Worm (Caenorhabditis elegans) whole organism, L3 larva: ENCODE data around the gene B0304.2.

ENCODE experiments used
- R02D3.7 ChIP-seq: fragments of 150-350 bp; optimal IDR thresholded peaks from 2 replicates; lab custom pipeline; 2014; ENCODE audit warnings: missing biosample characterization, missing genetic modification characterization
- ZK546.5 ChIP-seq: sonication (generic microtip); optimal IDR thresholded peaks from 2 replicates; lab custom pipeline; 2017; ENCODE audit warnings: missing biosample characterization, missing genetic modification characterization
- ama-1 ChIP-seq: fragments of 150-350 bp; optimal IDR thresholded peaks from 2 replicates; lab custom pipeline; 2018
- ceh-16 ChIP-seq: sonication (generic microtip); optimal IDR thresholded peaks from 2 replicates; lab custom pipeline; 2017; ENCODE audit warnings: missing biosample characterization, missing genetic modification characterization
- ceh-28 ChIP-seq: fragments of 150-350 bp; optimal IDR thresholded peaks from 2 replicates; lab custom pipeline; 2014; ENCODE audit warnings: missing biosample characterization, missing genetic modification reagents, missing genetic modification characterization
- ceh-9 ChIP-seq: sonication (generic microtip); optimal IDR thresholded peaks from 2 replicates; lab custom pipeline; 2018; ENCODE audit warnings: missing biosample characterization, missing genetic modification characterization
- egl-27 ChIP-seq: sonication (generic microtip); optimal IDR thresholded peaks from 4 replicates; lab custom pipeline; 2017; ENCODE audit warnings: missing biosample characterization, missing genetic modification reagents, missing genetic modification characterization
- elt-1 ChIP-seq: fragments of 150-350 bp; optimal IDR thresholded peaks from 2 replicates; lab custom pipeline; 2014; ENCODE audit warnings: missing biosample characterization, missing genetic modification characterization
- elt-2 ChIP-seq: sonication (generic microtip); optimal IDR thresholded peaks from 2 replicates; lab custom pipeline; 2016; ENCODE audit warnings: missing genetic modification reagents, mild to moderate bottlenecking, missing genetic modification characterization, missing compliant biosample characterization
- elt-3 ChIP-seq, 3 experiments: fragments of 150-350 bp in 1 of 3; sonication (generic microtip) in 2 of 3; optimal IDR thresholded peaks; 2 replicates in 2 of 3; 4 replicates in 1 of 3; lab custom pipeline; 2014 to 2017; ENCODE audit warnings: missing biosample characterization in 3 of 3, missing genetic modification characterization in 3 of 3
- eor-1 ChIP-seq, 2 experiments: fragments of 150-350 bp; optimal IDR thresholded peaks; 2 replicates each; lab custom pipeline; 2014 to 2018; ENCODE audit warnings: missing biosample characterization in 2 of 2, missing genetic modification characterization in 2 of 2
- fkh-2 ChIP-seq: fragments of 150-350 bp; optimal IDR thresholded peaks from 2 replicates; lab custom pipeline; 2014; ENCODE audit warnings: missing biosample characterization, missing genetic modification reagents, missing genetic modification characterization
- fos-1 ChIP-seq: fragments of 150-350 bp; optimal IDR thresholded peaks from 2 replicates; lab custom pipeline; 2014; ENCODE audit warnings: missing biosample characterization, missing genetic modification characterization
- hmg-11 ChIP-seq: sonication (generic microtip); optimal IDR thresholded peaks from 2 replicates; lab custom pipeline; 2016; ENCODE audit warnings: missing genetic modification characterization, missing compliant biosample characterization
- jun-1 ChIP-seq: fragments of 150-350 bp; optimal IDR thresholded peaks from 2 replicates; lab custom pipeline; 2014; ENCODE audit warnings: missing biosample characterization, missing genetic modification reagents, missing genetic modification characterization
- lin-39 ChIP-seq: fragments of 150-350 bp; optimal IDR thresholded peaks from 2 replicates; lab custom pipeline; 2018; ENCODE audit warnings: missing biosample characterization, missing genetic modification reagents, missing genetic modification characterization
- lsy-12 ChIP-seq: sonication (generic microtip); optimal IDR thresholded peaks from 2 replicates; lab custom pipeline; 2016; ENCODE audit warnings: mild to moderate bottlenecking, missing genetic modification characterization, missing compliant biosample characterization
- mml-1 ChIP-seq: fragments of 150-350 bp; sonication (generic microtip); optimal IDR thresholded peaks from 3 replicates; lab custom pipeline; 2014; ENCODE audit warnings: missing biosample characterization, missing genetic modification characterization
- nhr-11 ChIP-seq: fragments of 150-350 bp; optimal IDR thresholded peaks from 2 replicates; lab custom pipeline; 2014; ENCODE audit warnings: missing biosample characterization, missing genetic modification characterization
- nhr-12 ChIP-seq: fragments of 150-350 bp; optimal IDR thresholded peaks from 2 replicates; lab custom pipeline; 2014; ENCODE audit warnings: missing biosample characterization, missing genetic modification characterization
- nhr-23 ChIP-seq: fragments of 150-350 bp; optimal IDR thresholded peaks from 2 replicates; lab custom pipeline; 2014; ENCODE audit warnings: missing biosample characterization, missing genetic modification reagents, missing genetic modification characterization
- nhr-237 ChIP-seq: fragments of 150-350 bp; optimal IDR thresholded peaks from 2 replicates; lab custom pipeline; 2014; ENCODE audit warnings: missing biosample characterization, missing genetic modification characterization
- nhr-25 ChIP-seq: sonication (generic microtip); optimal IDR thresholded peaks from 2 replicates; lab custom pipeline; 2017; ENCODE audit warnings: missing biosample characterization, missing genetic modification characterization
- nhr-43 ChIP-seq: sonication (generic microtip); optimal IDR thresholded peaks from 2 replicates; lab custom pipeline; 2016; ENCODE audit warnings: mild to moderate bottlenecking, missing genetic modification characterization, missing compliant biosample characterization; ENCODE audit not compliant: poor library complexity, severe bottlenecking
- nhr-67 ChIP-seq: fragments of 150-350 bp; optimal IDR thresholded peaks from 2 replicates; lab custom pipeline; 2014; ENCODE audit warnings: missing biosample characterization, missing genetic modification characterization
- pha-4 ChIP-seq: fragments of 150-350 bp; optimal IDR thresholded peaks from 2 replicates; lab custom pipeline; 2014; ENCODE audit warnings: missing biosample characterization, missing genetic modification reagents, missing genetic modification characterization
- pqm-1 ChIP-seq: fragments of 150-350 bp; optimal IDR thresholded peaks from 2 replicates; lab custom pipeline; 2017; ENCODE audit warnings: missing biosample characterization, missing genetic modification characterization, inconsistent platforms
- sea-2 ChIP-seq: fragments of 150-350 bp; sonication (generic microtip); optimal IDR thresholded peaks from 4 replicates; lab custom pipeline; 2014; ENCODE audit warnings: missing biosample characterization, missing genetic modification reagents, missing genetic modification characterization
- skn-1 ChIP-seq: fragments of 150-350 bp; optimal IDR thresholded peaks from 2 replicates; lab custom pipeline; 2014; ENCODE audit warnings: missing biosample characterization, missing genetic modification characterization
- snpc-4 ChIP-seq: fragments of 150-350 bp; optimal IDR thresholded peaks from 2 replicates; lab custom pipeline; 2014; ENCODE audit warnings: missing biosample characterization, missing genetic modification characterization
- unc-39 ChIP-seq: sonication (generic microtip); optimal IDR thresholded peaks from 4 replicates; lab custom pipeline; 2017; ENCODE audit warnings: missing biosample characterization, missing genetic modification characterization
- zag-1 ChIP-seq: fragments of 150-350 bp; optimal IDR thresholded peaks from 2 replicates; lab custom pipeline; 2014; ENCODE audit warnings: missing biosample characterization, missing genetic modification characterization
- ztf-11 ChIP-seq: fragments of 150-350 bp; optimal IDR thresholded peaks from 2 replicates; lab custom pipeline; 2014; ENCODE audit warnings: missing biosample characterization, missing genetic modification characterization
- ztf-4 ChIP-seq: fragments of 150-350 bp; optimal IDR thresholded peaks from 2 replicates; lab custom pipeline; 2014; ENCODE audit warnings: missing biosample characterization, missing genetic modification characterization

B0304.2 gene

DNA sequence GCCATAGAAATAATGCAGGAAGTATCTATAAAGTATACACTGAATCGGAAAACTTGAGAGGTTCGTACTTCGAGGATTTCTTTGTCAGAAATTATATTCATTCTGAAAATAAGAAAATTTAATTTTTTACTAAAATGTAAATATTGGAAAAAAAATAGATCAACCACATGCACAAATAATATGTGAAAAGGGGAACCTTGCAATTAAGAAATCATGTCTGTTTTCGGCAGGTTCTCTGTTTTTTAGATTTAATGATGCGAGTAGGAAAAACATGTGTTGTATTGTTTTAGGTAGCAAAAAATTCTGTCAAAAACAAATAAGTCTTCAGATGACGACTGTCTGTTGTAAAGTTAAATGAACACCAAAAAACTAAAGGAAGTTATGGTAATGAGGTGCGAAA, 13.7 kb downstream of the B0304.2 start, which contains the start of gene sra-33:
Gene sra-33, minus strand, starts transcription at position 101 of the 400 bp plus-strand sequence.
- TF ChIP-seq nhr-43 (tag; lab: Kevin White, UChicago), result no peak
- TF ChIP-seq ama-1, result no peak
- TF ChIP-seq nhr-23, result no peak
- no peak for TF ChIP-seq ceh-9
- TF ChIP-seq elt-3 (tag; optimal IDR thresholded peaks at IDR 0.05; lab: Kevin White, UChicago), result no peak
- TF ChIP-seq pha-4 (tag; lab: Kevin White, UChicago), result no peak
- TF ChIP-seq lsy-12 (tag; lab: Kevin White, UChicago), result no peak
- TF ChIP-seq snpc-4 (tag; lab: Kevin White, UChicago), result no peak
- no peak for TF ChIP-seq lin-39 (tag; lab: Kevin White, UChicago)
- TF ChIP-seq ceh-16 (tag; lab: Kevin White, UChicago), result no peak
- TF ChIP-seq hmg-11 (tag; lab: Kevin White, UChicago), result no peak
- TF ChIP-seq nhr-11, result no peak

DNA sequence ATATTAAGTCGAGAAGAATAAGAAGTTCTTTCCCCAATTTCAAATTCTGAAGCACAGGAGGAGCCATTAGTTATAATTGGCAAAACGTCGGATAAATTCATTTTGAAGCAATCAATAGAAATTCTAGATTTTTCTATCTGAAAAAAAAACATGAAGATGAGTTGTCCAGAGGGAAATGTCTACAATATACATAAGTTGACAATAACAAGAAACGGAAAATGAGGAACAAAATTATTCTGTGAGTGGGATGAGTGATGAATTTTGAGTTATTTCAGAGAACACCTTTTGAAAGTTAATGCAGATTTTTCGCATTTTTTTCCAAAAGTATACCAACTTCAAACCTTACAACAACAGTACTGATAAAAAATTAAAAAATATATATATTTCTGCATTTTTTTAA, 17.2 kb downstream of the B0304.2 start, which contains the start of gene sra-36:
Gene sra-36, minus strand, starts transcription at position 101 of the 400 bp plus-strand sequence.
- TF ChIP-seq ZK546.5 (tag; lab: Kevin White, UChicago) (no peak), unc-39 (no peak), ceh-16 (tag; lab: Kevin White, UChicago) (no peak)
- TF ChIP-seq, all 47 proteins: peak for 0

ce11 chrII:4543568-4543967, 20.1 kb downstream of the B0304.2 start, which contains the start of gene sra-34:
TSS of gene sra-34 (minus strand) at chrII:4543668.
- no peak for TF ChIP-seq fkh-2 (tag; lab: Kevin White, UChicago)
- no peak for TF ChIP-seq nhr-43 (tag; lab: Kevin White, UChicago)
- no peak for TF ChIP-seq skn-1 (tag; lab: Kevin White, UChicago)
- TF ChIP-seq eor-1 (tag; optimal IDR thresholded peaks at IDR 0.05; lab: Kevin White, UChicago), result no peak
- no peak for TF ChIP-seq fos-1
- TF ChIP-seq zag-1 (tag; lab: Kevin White, UChicago), result no peak

DNA sequence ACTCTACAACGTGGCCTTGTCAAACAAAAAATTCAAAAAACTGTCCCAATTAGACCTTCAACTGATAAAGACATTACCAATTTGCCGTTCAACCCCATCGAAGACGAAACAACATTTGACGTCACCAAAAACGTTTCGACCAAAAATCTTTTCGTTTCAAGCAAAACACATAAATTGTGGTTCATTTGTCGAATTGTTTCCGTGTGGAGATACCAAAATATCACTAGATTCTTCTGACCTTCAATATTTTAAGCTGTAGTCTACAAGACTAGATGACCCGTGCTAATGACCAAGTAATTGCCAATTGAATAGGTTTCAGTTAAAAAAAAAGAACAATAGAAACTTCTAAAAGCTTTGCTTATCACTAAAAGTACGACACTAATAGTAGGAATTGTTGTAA, 25.0 kb downstream of the B0304.2 start:
- no peak for TF ChIP-seq nhr-12 (tag; lab: Kevin White, UChicago)
- peak; percentile 28 for TF ChIP-seq nhr-25 (tag; lab: Kevin White, UChicago)

- no peak for TF ChIP-seq ama-1
- TF ChIP-seq unc-39, result no peak
Measured at ce11 chrII:4549983-4550572, 26.7 kb downstream of the B0304.2 start.

DNA sequence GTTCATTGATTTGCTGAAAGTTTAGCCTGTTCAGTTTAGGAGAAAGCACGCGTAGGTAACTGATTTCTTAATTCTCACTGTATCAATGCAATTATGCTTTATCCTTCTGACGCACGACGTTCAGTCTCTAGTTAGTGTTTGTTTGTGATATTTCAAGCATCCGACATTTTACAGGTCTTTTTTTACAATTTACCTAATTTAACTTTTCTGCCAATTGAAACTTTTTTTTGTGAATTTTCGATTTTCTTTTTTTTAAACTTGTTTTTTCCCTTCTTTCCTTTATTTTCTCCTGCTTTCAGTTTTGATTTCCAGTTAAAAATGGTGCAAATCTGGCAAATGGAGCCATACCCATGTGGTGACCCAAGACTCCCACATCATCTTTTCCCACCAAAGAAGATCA, 27.4 kb downstream of the B0304.2 start, which contains the start of gene K07E1.1:
Gene K07E1.1, plus strand, starts transcription at position 301 of the 400 bp plus-strand sequence.
- TF ChIP-seq egl-27 (tag; lab: Kevin White, UChicago), result no peak

DNA sequence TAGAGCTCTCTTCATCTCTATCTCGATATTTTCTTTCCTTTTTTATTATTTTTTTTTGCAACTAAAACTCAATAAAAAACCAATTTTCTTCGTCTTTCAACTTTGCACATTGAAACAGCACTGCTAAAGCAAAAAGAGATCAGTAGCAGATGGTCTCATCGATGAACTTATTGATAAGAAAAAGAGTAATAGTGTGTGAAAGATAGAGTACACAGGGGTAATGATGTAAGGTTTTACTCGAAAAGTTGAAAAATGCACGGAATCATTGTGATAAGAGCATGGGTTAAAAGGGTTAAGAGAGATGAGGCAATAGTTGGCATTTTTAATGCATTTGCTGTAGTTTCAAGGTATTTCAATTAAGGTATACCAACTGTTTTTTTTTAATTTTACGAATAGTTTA, 28.7 kb downstream of the B0304.2 start:
- TF ChIP-seq elt-3 (tag; optimal IDR thresholded peaks at IDR 0.05; lab: Kevin White, UChicago) (no peak), nhr-25 (tag; lab: Kevin White, UChicago) (no peak), pqm-1 (peak; percentile 83), elt-2 (tag; lab: Kevin White, UChicago) (peak; percentile 76), ztf-4 (tag; lab: Kevin White, UChicago) (peak; percentile 38)

DNA sequence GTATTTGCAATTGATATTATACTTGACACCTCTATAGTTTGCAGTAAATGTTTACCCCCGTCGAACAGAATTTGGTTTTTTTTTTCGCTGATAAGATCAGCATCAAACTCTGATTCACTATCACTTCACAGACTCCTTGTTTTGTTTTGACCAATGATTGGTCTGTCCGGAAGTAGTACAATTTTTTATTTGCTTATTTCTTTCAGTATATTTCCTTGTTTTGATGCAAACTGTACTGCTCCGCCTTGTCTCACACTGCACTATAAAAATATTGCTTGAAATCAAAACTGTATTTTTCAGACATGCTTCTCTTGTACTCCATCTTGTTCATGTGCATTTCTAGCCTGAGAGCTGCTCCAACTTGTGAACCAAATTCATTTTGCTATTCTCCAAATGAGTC, 34.1 kb downstream of the B0304.2 start, which contains the start of gene M03A1.3:
Gene M03A1.3, plus strand, starts transcription at position 301 of the 400 bp plus-strand sequence.
- TF ChIP-seq nhr-23 (no peak), sea-2 (GFP tag; lab: Kevin White, UChicago) (no peak), R02D3.7 (no peak), elt-1 (tag; lab: Kevin White, UChicago) (no peak), nhr-43 (tag; lab: Kevin White, UChicago) (no peak), nhr-67 (tag; lab: Kevin White, UChicago) (no peak), ceh-28 (tag; lab: Kevin White, UChicago) (no peak), unc-39 (no peak), ZK546.5 (tag; lab: Kevin White, UChicago) (no peak), fos-1 (no peak), nhr-237 (tag; lab: Kevin White, UChicago) (no peak), jun-1 (tag; lab: Kevin White, UChicago) (no peak), skn-1 (tag; lab: Kevin White, UChicago) (no peak), ceh-16 (tag; lab: Kevin White, UChicago) (no peak), mml-1 (no peak), egl-27 (tag; lab: Kevin White, UChicago) (no peak), pha-4 (tag; lab: Kevin White, UChicago) (no peak), ztf-11 (tag; lab: Kevin White, UChicago) (no peak), ceh-9 (no peak), eor-1 (tag; optimal IDR thresholded peaks at IDR 0.05; lab: Kevin White, UChicago) (no peak)
